Fruit fly (Drosophila melanogaster) whole organism, embryonic: ENCODE data around the gene CG5853.

Experiments used
- Aef1 ChIP-seq: fragments of 200-800 bp; sonication (Bioruptor generic); IDR thresholded peaks from 3 replicates; pipeline ENCODE4 v1.3.6; 2022; ENCODE audit warnings: missing biosample characterization, missing genetic modification characterization
- Asciz ChIP-seq: fragments of 200-800 bp; sonication (Bioruptor generic); optimal IDR thresholded peaks from 2 replicates; lab custom pipeline; 2017; ENCODE audit warnings: missing biosample characterization, mild to moderate bottlenecking, missing genetic modification characterization, missing genetic modification reagents
- CG10209 ChIP-seq: fragments of 200-800 bp; sonication (Bioruptor generic); optimal IDR thresholded peaks from 3 replicates; lab custom pipeline; 2017; ENCODE audit warnings: missing biosample characterization, mild to moderate bottlenecking, missing genetic modification characterization, missing genetic modification reagents
- CG11247 ChIP-seq: fragments of 200-800 bp; sonication (Bioruptor generic); IDR thresholded peaks from 2 replicates; pipeline ENCODE4 v1.3.6; 2022; ENCODE audit warnings: missing biosample characterization, missing genetic modification characterization
- CG11398 ChIP-seq: fragments of 200-800 bp; sonication (Bioruptor generic); optimal IDR thresholded peaks from 2 replicates; lab custom pipeline; 2016; ENCODE audit warnings: missing biosample characterization, missing genetic modification characterization
- CG13894 ChIP-seq: fragments of 200-800 bp; sonication (Bioruptor generic); optimal IDR thresholded peaks from 3 replicates; lab custom pipeline; 2018; ENCODE audit warnings: missing biosample characterization, mild to moderate bottlenecking, missing genetic modification characterization, moderate library complexity
- CG14014 ChIP-seq: fragments of 200-800 bp; sonication (Bioruptor generic); IDR thresholded peaks from 2 replicates; pipeline ENCODE4 v1.3.6; 2022; ENCODE audit warnings: missing biosample characterization, missing genetic modification characterization
- CG15073 ChIP-seq: fragments of 200-800 bp; sonication (Bioruptor generic); optimal IDR thresholded peaks from 2 replicates; lab custom pipeline; 2016; ENCODE audit warnings: missing biosample characterization, missing genetic modification characterization
- CG1603 ChIP-seq: fragments of 200-800 bp; sonication (Bioruptor generic); optimal IDR thresholded peaks from 2 replicates; lab custom pipeline; 2019; ENCODE audit warnings: missing biosample characterization, mild to moderate bottlenecking, missing genetic modification characterization, moderate library complexity
- CG17328 ChIP-seq: fragments of 200-800 bp; sonication (Bioruptor generic); IDR thresholded peaks from 2 replicates; pipeline ENCODE4 v1.3.6; 2022; ENCODE audit warnings: missing biosample characterization, missing genetic modification characterization
- CG2116 ChIP-seq: fragments of 200-800 bp; sonication (Bioruptor generic); optimal IDR thresholded peaks from 3 replicates; lab custom pipeline; 2018; ENCODE audit warnings: missing biosample characterization, mild to moderate bottlenecking, missing genetic modification characterization
- CG32532 ChIP-seq: fragments of 200-800 bp; sonication (Bioruptor generic); IDR thresholded peaks from 2 replicates; pipeline ENCODE4 v1.3.6; 2022; ENCODE audit warnings: missing biosample characterization, missing genetic modification characterization
- CG3726 ChIP-seq: fragments of 200-800 bp; sonication (Bioruptor generic); IDR thresholded peaks from 3 replicates; pipeline ENCODE4, ENCODE4 v1.3.6; 2022; ENCODE audit warnings: missing biosample characterization, missing genetic modification characterization
- CG3847 ChIP-seq: fragments of 200-800 bp; sonication (Bioruptor generic); IDR thresholded peaks from 2 replicates; pipeline ENCODE4 v1.3.6; 2022; ENCODE audit warnings: missing biosample characterization, missing genetic modification characterization
- CG4282 ChIP-seq: fragments of 200-800 bp; sonication (Bioruptor generic); optimal IDR thresholded peaks from 2 replicates; lab custom pipeline; 2016; ENCODE audit warnings: missing biosample characterization, missing genetic modification characterization
- CG4854 ChIP-seq: fragments of 200-800 bp; sonication (Bioruptor generic); optimal IDR thresholded peaks from 2 replicates; lab custom pipeline; 2016; ENCODE audit warnings: missing biosample characterization, missing genetic modification characterization, inconsistent platforms
- CG7556 ChIP-seq: fragments of 200-800 bp; sonication (Bioruptor generic); optimal IDR thresholded peaks from 2 replicates; lab custom pipeline; 2017; ENCODE audit warnings: missing biosample characterization, mild to moderate bottlenecking, missing genetic modification characterization
- CG7745 ChIP-seq: fragments of 200-800 bp; sonication (Bioruptor generic); optimal IDR thresholded peaks from 2 replicates; lab custom pipeline; 2018; ENCODE audit warnings: missing biosample characterization, mild to moderate bottlenecking, missing genetic modification characterization, moderate library complexity
- CG7786 ChIP-seq: fragments of 200-800 bp; sonication (Bioruptor generic); optimal IDR thresholded peaks from 2 replicates; lab custom pipeline; 2016; ENCODE audit warnings: missing biosample characterization, missing genetic modification characterization
- Chrac-16 ChIP-seq: fragments of 200-800 bp; sonication (Bioruptor generic); optimal IDR thresholded peaks from 3 replicates; lab custom pipeline; 2016; ENCODE audit warnings: missing biosample characterization, missing genetic modification characterization
- HLH3B ChIP-seq: fragments of 200-800 bp; sonication (Bioruptor generic); IDR thresholded peaks from 2 replicates; pipeline ENCODE4 v1.3.6; 2022; ENCODE audit warnings: missing biosample characterization, missing genetic modification characterization
- HLHmδ ChIP-seq: fragments of 200-800 bp; sonication (Bioruptor generic); optimal IDR thresholded peaks from 2 replicates; lab custom pipeline; 2018; ENCODE audit warnings: missing biosample characterization, mild to moderate bottlenecking, missing genetic modification characterization, moderate library complexity
- Hmx ChIP-seq: fragments of 200-800 bp; sonication (Bioruptor generic); optimal IDR thresholded peaks from 2 replicates; lab custom pipeline; 2016; ENCODE audit warnings: missing biosample characterization, missing genetic modification characterization
- Hr78 ChIP-seq, 2 experiments: fragments of 200-800 bp in 1 of 2; fragments of >200 bp in 1 of 2; sonication (Bioruptor generic) in 1 of 2; optimal IDR thresholded peaks; 2 replicates each; lab custom pipeline; 2017 to 2019; ENCODE audit warnings: missing biosample characterization in 2 of 2, missing genetic modification characterization in 2 of 2, mild to moderate bottlenecking in 1 of 2, moderate library complexity in 1 of 2
- Lpt ChIP-seq: fragments of >200 bp; optimal IDR thresholded peaks from 2 replicates; lab custom pipeline; 2018; ENCODE audit warnings: missing biosample characterization, missing genetic modification characterization
- Mad ChIP-seq: fragments of 200-800 bp; sonication (Bioruptor generic); optimal IDR thresholded peaks from 2 replicates; lab custom pipeline; 2016; ENCODE audit warnings: missing biosample characterization, missing genetic modification characterization
- NC2β ChIP-seq: fragments of 200-800 bp; sonication (Bioruptor generic); optimal IDR thresholded peaks from 2 replicates; lab custom pipeline; 2016; ENCODE audit warnings: missing biosample characterization, missing genetic modification characterization
- Nf-YB ChIP-seq: fragments of 200-800 bp; sonication (Bioruptor generic); optimal IDR thresholded peaks from 3 replicates; lab custom pipeline; 2019; ENCODE audit warnings: missing biosample characterization, mild to moderate bottlenecking, missing genetic modification characterization, moderate library complexity
- Sox100B ChIP-seq: fragments of 200-800 bp; sonication (Bioruptor generic); optimal IDR thresholded peaks from 3 replicates; lab custom pipeline; 2018; ENCODE audit warnings: missing biosample characterization, mild to moderate bottlenecking, missing genetic modification characterization
- Sox102F ChIP-seq: fragments of 200-800 bp; sonication (Bioruptor generic); optimal IDR thresholded peaks from 2 replicates; lab custom pipeline; 2018; ENCODE audit warnings: missing biosample characterization, mild to moderate bottlenecking, missing genetic modification characterization, moderate library complexity
- Ssrp ChIP-seq: fragments of 200-800 bp; sonication (Bioruptor generic); optimal IDR thresholded peaks from 2 replicates; lab custom pipeline; 2018; ENCODE audit warnings: missing biosample characterization, mild to moderate bottlenecking, missing genetic modification characterization, moderate library complexity
- Taf1 ChIP-seq: fragments of 200-800 bp; sonication (Bioruptor generic); IDR thresholded peaks from 2 replicates; pipeline ENCODE4 v1.3.6; 2022; ENCODE audit warnings: missing biosample characterization, missing genetic modification characterization
- Xbp1 ChIP-seq: fragments of 200-800 bp; sonication (Bioruptor generic); optimal IDR thresholded peaks from 3 replicates; lab custom pipeline; 2016; ENCODE audit warnings: missing biosample characterization, mild to moderate bottlenecking, missing genetic modification characterization
- ara ChIP-seq: fragments of 200-800 bp; sonication (Bioruptor generic); IDR thresholded peaks from 2 replicates; pipeline ENCODE4 v1.3.6; 2022; ENCODE audit warnings: missing biosample characterization, missing genetic modification characterization
- dati ChIP-seq: fragments of 200-800 bp; sonication (Bioruptor generic); IDR thresholded peaks from 2 replicates; pipeline ENCODE4 v1.3.6; 2022; ENCODE audit warnings: missing biosample characterization, missing genetic modification characterization
- dpn ChIP-seq, 2 experiments: fragments of 200-800 bp; sonication (Bioruptor generic); optimal IDR thresholded peaks; 3 replicates each; lab custom pipeline; 2016; ENCODE audit warnings: missing biosample characterization in 2 of 2, missing genetic modification characterization in 2 of 2
- esg ChIP-seq: fragments of 200-800 bp; sonication (Bioruptor generic); conservative IDR thresholded peaks from 2 replicates; pipeline ENCODE4 v1.3.6; 2022; ENCODE audit warnings: missing biosample characterization, missing genetic modification characterization
- lab ChIP-seq: fragments of 200-800 bp; sonication (Bioruptor generic); optimal IDR thresholded peaks from 3 replicates; lab custom pipeline; 2017; ENCODE audit warnings: missing biosample characterization, missing genetic modification characterization, mild to moderate bottlenecking, moderate library complexity, missing genetic modification reagents
- nerfin-2 ChIP-seq: fragments of 200-800 bp; sonication (Bioruptor generic); IDR thresholded peaks from 2 replicates; pipeline ENCODE4 v1.3.6; 2022; ENCODE audit warnings: missing biosample characterization, missing genetic modification characterization; ENCODE audit not compliant: partially characterized antibody
- pros ChIP-seq: fragments of 200-800 bp; sonication (Bioruptor generic); optimal IDR thresholded peaks from 3 replicates; lab custom pipeline; 2019; ENCODE audit warnings: missing biosample characterization, mild to moderate bottlenecking, missing genetic modification characterization, moderate library complexity
- ro ChIP-seq: fragments of 200-800 bp; sonication (Bioruptor generic); IDR thresholded peaks from 2 replicates; pipeline ENCODE4 v1.3.6; 2022; ENCODE audit warnings: missing biosample characterization, missing genetic modification characterization
- scrt ChIP-seq: fragments of 200-800 bp; sonication (Bioruptor generic); optimal IDR thresholded peaks from 2 replicates; lab custom pipeline; 2018; ENCODE audit warnings: missing biosample characterization, mild to moderate bottlenecking, missing genetic modification characterization, moderate library complexity
- sqz ChIP-seq: fragments of 200-800 bp; sonication (Bioruptor generic); optimal IDR thresholded peaks from 3 replicates; lab custom pipeline; 2018; ENCODE audit warnings: missing biosample characterization, mild to moderate bottlenecking, missing genetic modification characterization
- sr ChIP-seq: fragments of 200-800 bp; sonication (Bioruptor generic); IDR thresholded peaks from 3 replicates; pipeline ENCODE4 v1.3.6; 2022; ENCODE audit warnings: missing biosample characterization, missing genetic modification characterization
- tap ChIP-seq: fragments of 200-800 bp; optimal IDR thresholded peaks from 3 replicates; lab custom pipeline; 2019; ENCODE audit warnings: missing biosample characterization, mild to moderate bottlenecking, missing genetic modification characterization, moderate library complexity
- trh ChIP-seq: fragments of 200-800 bp; sonication (Bioruptor generic); optimal IDR thresholded peaks from 2 replicates; lab custom pipeline; 2016; ENCODE audit warnings: missing biosample characterization, missing genetic modification characterization
- tup ChIP-seq: fragments of 200-800 bp; sonication (Bioruptor generic); optimal IDR thresholded peaks from 2 replicates; lab custom pipeline; 2016; ENCODE audit warnings: missing biosample characterization, mild to moderate bottlenecking, missing genetic modification characterization, moderate library complexity
- tx ChIP-seq: fragments of 200-800 bp; sonication (Bioruptor generic); optimal IDR thresholded peaks from 2 replicates; lab custom pipeline; 2016; ENCODE audit warnings: missing biosample characterization, missing genetic modification characterization
- usp ChIP-seq: fragments of >200 bp; optimal IDR thresholded peaks from 2 replicates; lab custom pipeline; 2017; ENCODE audit warnings: missing biosample characterization, missing genetic modification characterization

The CG5853 gene

dm6 chr2L:9966983-9967737 lies 19.7 kb upstream of the CG5853 start, which contains the start of the genes Dref and RpL13 (continued):
- peak; percentile 55 for TF ChIP-seq Hmx (GFP tag; lab: Kevin White, UChicago)
- peak; percentile 64 to 88 for TF ChIP-seq dpn (GFP tag; optimal IDR thresholded peaks at IDR 0.05; lab: Kevin White, UChicago)
- peak; percentile 95 for TF ChIP-seq NC2β (GFP tag; lab: Kevin White, UChicago)
- TF ChIP-seq CG13894 (tag; lab: Kevin White, UChicago), result peak; percentile 85
- TF ChIP-seq CG14014 (GFP tag; lab: Robert Waterston, UW), result peak; percentile 66
- TF ChIP-seq CG11247 (GFP tag; lab: Robert Waterston, UW), result peak; percentile 75
- peak; percentile 74 for TF ChIP-seq Nf-YB (GFP tag; lab: Kevin White, UChicago)
- peak; percentile 89 for TF ChIP-seq CG11398
- TF ChIP-seq Ssrp (tag; lab: Kevin White, UChicago), result peak; percentile 56
- TF ChIP-seq CG7745 (tag; lab: Kevin White, UChicago), result peak; percentile 81
- TF ChIP-seq HLHmδ (GFP tag; lab: Kevin White, UChicago), result peak; percentile 96
- TF ChIP-seq trh (GFP tag; lab: Kevin White, UChicago), result peak; percentile 64
- peak; percentile 58 for TF ChIP-seq Chrac-16 (GFP tag; lab: Kevin White, UChicago)
- peak; percentile 55; the same call in 1 of the 3 replicates for TF ChIP-seq CG3726 (GFP tag; lab: Robert Waterston, UW)
- no peak for TF ChIP-seq CG15073
- peak; percentile 77 for TF ChIP-seq tx (GFP tag; lab: Kevin White, UChicago)
- TF ChIP-seq Aef1 (GFP tag; lab: Robert Waterston, UW), result peak; percentile 47
- TF ChIP-seq scrt, result peak; percentile 85
- TF ChIP-seq CG32532 (GFP tag; lab: Robert Waterston, UW), result peak; percentile 81
- peak; percentile 54 for TF ChIP-seq tup (GFP tag; lab: Kevin White, UChicago)
- TF ChIP-seq ara (GFP tag; lab: Robert Waterston, UW), result peak; percentile 75
- peak in 1 of 2 experiments; percentile 47 for TF ChIP-seq Hr78 (GFP tag; optimal IDR thresholded peaks at IDR 0.05; lab: Kevin White, UChicago)
- TF ChIP-seq sqz (GFP tag; lab: Kevin White, UChicago), result peak; percentile 96
- TF ChIP-seq lab (GFP tag; lab: Kevin White, UChicago), result peak; percentile 96
- peak; percentile 60 for TF ChIP-seq pros (GFP tag; lab: Kevin White, UChicago)
- peak; percentile 96 for TF ChIP-seq CG2116
- no peak for TF ChIP-seq ro (GFP tag; lab: Robert Waterston, UW)
- TF ChIP-seq HLH3B (GFP tag; lab: Robert Waterston, UW), result peak; percentile 52; the same call in 1 of the 2 replicates
- peak; percentile 79 for TF ChIP-seq tap
- no peak for TF ChIP-seq Lpt
- TF ChIP-seq Xbp1 (GFP tag; lab: Kevin White, UChicago), result peak; percentile 77
- peak; percentile 87 for TF ChIP-seq Mad (GFP tag; lab: Kevin White, UChicago)
- TF ChIP-seq Sox100B (GFP tag; lab: Kevin White, UChicago), result peak; percentile 93
- peak; percentile 83 for TF ChIP-seq nerfin-2 (GFP tag; lab: Robert Waterston, UW)
- TF ChIP-seq Taf1, result no peak; the same call in 1 of the 2 replicates
- peak; percentile 83 for TF ChIP-seq CG4282
- TF ChIP-seq Asciz (GFP tag; lab: Kevin White, UChicago), result peak; percentile 92
- peak; percentile 81 for TF ChIP-seq CG7786 (GFP tag; lab: Kevin White, UChicago)
- no peak for TF ChIP-seq usp (GFP tag; lab: Kevin White, UChicago)
- TF ChIP-seq CG17328 (GFP tag; lab: Robert Waterston, UW), result peak; percentile 88
- peak; percentile 90 for TF ChIP-seq CG1603 (tag; lab: Kevin White, UChicago)
- TF ChIP-seq esg, result peak; percentile 52
- TF ChIP-seq CG4854 (GFP tag; lab: Kevin White, UChicago), result peak; percentile 86
- TF ChIP-seq CG3847 (GFP tag; lab: Robert Waterston, UW), result peak; percentile 80
- peak; percentile 85; the same call in 2 of the 3 replicates for TF ChIP-seq sr
- TF ChIP-seq dati (GFP tag; lab: Robert Waterston, UW), result peak; percentile 71
- peak; percentile 68 for TF ChIP-seq Sox102F
- TF ChIP-seq CG10209 (GFP tag; lab: Kevin White, UChicago), result peak; percentile 88
- TF ChIP-seq CG7556 (GFP tag; lab: Kevin White, UChicago), result peak; percentile 84
